Fruit fly (Drosophila melanogaster) whole organism, embryonic: ENCODE data around the gene CG17598.

Experiments used
- Bgb ChIP-seq: fragments of 200-800 bp; sonication (Bioruptor generic); IDR thresholded peaks from 2 replicates; pipeline ENCODE4 v1.3.6; 2022; ENCODE audit warnings: missing biosample characterization, missing genetic modification characterization; ENCODE audit not compliant: partially characterized antibody
- CG10147 ChIP-seq: fragments of 200-800 bp; sonication (Bioruptor generic); optimal IDR thresholded peaks from 2 replicates; lab custom pipeline; 2019; ENCODE audit warnings: missing biosample characterization, mild to moderate bottlenecking, missing genetic modification characterization, moderate library complexity
- CG11085 ChIP-seq: fragments of 200-800 bp; sonication (Bioruptor generic); IDR thresholded peaks from 2 replicates; pipeline ENCODE4 v1.3.6; 2022; ENCODE audit warnings: missing biosample characterization, missing genetic modification characterization
- CG11456 ChIP-seq: fragments of 200-800 bp; sonication (Bioruptor generic); IDR thresholded peaks from 3 replicates; pipeline ENCODE4 v1.3.6; 2022; ENCODE audit warnings: missing biosample characterization, missing genetic modification characterization
- CG12155 ChIP-seq: fragments of 200-800 bp; sonication (Bioruptor generic); optimal IDR thresholded peaks from 3 replicates; lab custom pipeline; 2016; ENCODE audit warnings: missing biosample characterization, missing genetic modification characterization
- CG12659 ChIP-seq: fragments of 200-800 bp; sonication (Bioruptor generic); optimal IDR thresholded peaks from 3 replicates; lab custom pipeline; 2017; ENCODE audit warnings: mild to moderate bottlenecking, missing biosample characterization, missing genetic modification reagents, missing genetic modification characterization
- CG13624 ChIP-seq: fragments of 200-800 bp; sonication (Bioruptor generic); optimal IDR thresholded peaks from 2 replicates; lab custom pipeline; 2016; ENCODE audit warnings: missing biosample characterization, missing genetic modification characterization
- CG14441 ChIP-seq: fragments of 200-800 bp; sonication (Bioruptor generic); IDR thresholded peaks from 2 replicates; pipeline ENCODE4 v1.3.6; 2022; ENCODE audit warnings: missing biosample characterization, missing genetic modification characterization
- CG15269 ChIP-seq: fragments of 200-800 bp; sonication (Bioruptor generic); optimal IDR thresholded peaks from 2 replicates; lab custom pipeline; 2018; ENCODE audit warnings: missing biosample characterization, mild to moderate bottlenecking, missing genetic modification characterization, moderate library complexity
- CG16815 ChIP-seq: fragments of 200-800 bp; sonication (Bioruptor generic); optimal IDR thresholded peaks from 3 replicates; lab custom pipeline; 2017; ENCODE audit warnings: missing biosample characterization, mild to moderate bottlenecking, missing genetic modification characterization
- CG1832 ChIP-seq: fragments of 200-800 bp; sonication (Bioruptor generic); optimal IDR thresholded peaks from 2 replicates; lab custom pipeline; 2017; ENCODE audit warnings: missing biosample characterization, mild to moderate bottlenecking, missing genetic modification characterization, inconsistent platforms
- CG18476 ChIP-seq: fragments of 200-800 bp; sonication (Bioruptor generic); optimal IDR thresholded peaks from 2 replicates; lab custom pipeline; 2016; ENCODE audit warnings: missing biosample characterization, mild to moderate bottlenecking, missing genetic modification characterization
- CG18619 ChIP-seq: fragments of 200-800 bp; sonication (Bioruptor generic); optimal IDR thresholded peaks from 3 replicates; lab custom pipeline; 2017; ENCODE audit warnings: missing biosample characterization, mild to moderate bottlenecking, missing genetic modification characterization
- CG18764 ChIP-seq: fragments of 200-800 bp; sonication (Bioruptor generic); optimal IDR thresholded peaks from 3 replicates; lab custom pipeline; 2016; ENCODE audit warnings: missing biosample characterization, missing genetic modification characterization
- CG4617 ChIP-seq: fragments of 200-800 bp; sonication (Bioruptor generic); optimal IDR thresholded peaks from 3 replicates; lab custom pipeline; 2016; ENCODE audit warnings: missing biosample characterization, missing genetic modification characterization, borderline replicate concordance
- CG6689 ChIP-seq: fragments of 200-800 bp; sonication (Bioruptor generic); IDR thresholded peaks from 2 replicates; pipeline ENCODE4 v1.3.6; 2022; ENCODE audit warnings: missing biosample characterization, missing genetic modification characterization
- CG8281 ChIP-seq: fragments of 200-800 bp; sonication (Bioruptor generic); optimal IDR thresholded peaks from 2 replicates; lab custom pipeline; 2018; ENCODE audit warnings: missing biosample characterization, mild to moderate bottlenecking, missing genetic modification characterization, moderate library complexity
- CG8924 ChIP-seq: fragments of 200-800 bp; optimal IDR thresholded peaks from 3 replicates; lab custom pipeline; 2019; ENCODE audit warnings: missing biosample characterization, mild to moderate bottlenecking, missing genetic modification characterization, moderate library complexity
- CG8944 ChIP-seq: fragments of 200-800 bp; sonication (Bioruptor generic); optimal IDR thresholded peaks from 3 replicates; lab custom pipeline; 2016; ENCODE audit warnings: missing biosample characterization, missing genetic modification characterization
- CG9932 ChIP-seq: fragments of 200-800 bp; sonication (Bioruptor generic); IDR thresholded peaks from 2 replicates; pipeline ENCODE4 v1.3.6; 2022; ENCODE audit warnings: missing biosample characterization, missing genetic modification characterization
- Dll ChIP-seq: fragments of 200-800 bp; sonication (Bioruptor generic); IDR thresholded peaks from 4 replicates; pipeline ENCODE4 v1.3.6; 2022; ENCODE audit warnings: missing biosample characterization, missing genetic modification characterization; ENCODE audit not compliant: partially characterized antibody
- E2f1 ChIP-seq: fragments of 200-800 bp; sonication (Bioruptor generic); IDR thresholded peaks from 2 replicates; pipeline ENCODE4 v1.3.6; 2022; ENCODE audit warnings: missing biosample characterization, missing genetic modification characterization
- Fer3 ChIP-seq: fragments of 200-800 bp; sonication (Bioruptor generic); optimal IDR thresholded peaks from 2 replicates; lab custom pipeline; 2018; ENCODE audit warnings: missing biosample characterization, mild to moderate bottlenecking, missing genetic modification characterization, moderate library complexity
- NC2α ChIP-seq: fragments of 200-800 bp; sonication (Bioruptor generic); optimal IDR thresholded peaks from 2 replicates; lab custom pipeline; 2016; ENCODE audit warnings: missing biosample characterization, missing genetic modification characterization
- Neu2 ChIP-seq: fragments of 200-800 bp; sonication (Bioruptor generic); optimal IDR thresholded peaks from 3 replicates; lab custom pipeline; 2016; ENCODE audit warnings: missing biosample characterization, missing genetic modification characterization, borderline replicate concordance
- Nf-YC ChIP-seq: fragments of 200-800 bp; optimal IDR thresholded peaks from 3 replicates; lab custom pipeline; 2019; ENCODE audit warnings: missing biosample characterization, mild to moderate bottlenecking, missing genetic modification characterization, moderate library complexity
- Rfx ChIP-seq: fragments of 200-800 bp; sonication (Bioruptor generic); IDR thresholded peaks from 2 replicates; pipeline ENCODE4 v1.3.6; 2022; ENCODE audit warnings: missing biosample characterization, missing genetic modification characterization
- TFAM ChIP-seq: fragments of 200-800 bp; sonication (Bioruptor generic); optimal IDR thresholded peaks from 2 replicates; lab custom pipeline; 2017; ENCODE audit warnings: missing biosample characterization, missing genetic modification characterization, inconsistent platforms
- Usf ChIP-seq: fragments of 200-800 bp; sonication (Bioruptor generic); optimal IDR thresholded peaks from 2 replicates; lab custom pipeline; 2017; ENCODE audit warnings: missing genotype, missing biosample characterization, missing genetic modification characterization
- Xbp1 ChIP-seq: fragments of 200-800 bp; sonication (Bioruptor generic); optimal IDR thresholded peaks from 3 replicates; lab custom pipeline; 2016; ENCODE audit warnings: missing biosample characterization, mild to moderate bottlenecking, missing genetic modification characterization
- ase ChIP-seq: fragments of 200-800 bp; sonication (Bioruptor generic); IDR thresholded peaks from 3 replicates; pipeline ENCODE4 v1.3.6; 2022; ENCODE audit warnings: missing biosample characterization, missing genetic modification characterization
- ci ChIP-seq: fragments of 200-800 bp; sonication (Bioruptor generic); IDR thresholded peaks from 3 replicates; pipeline ENCODE4 v1.3.6; 2022; ENCODE audit warnings: missing biosample characterization, missing genetic modification characterization
- dmrt99B ChIP-seq: fragments of 200-800 bp; sonication (Bioruptor generic); optimal IDR thresholded peaks from 2 replicates; lab custom pipeline; 2018; ENCODE audit warnings: missing biosample characterization, mild to moderate bottlenecking, missing genetic modification characterization, moderate library complexity
- exex ChIP-seq: fragments of 200-800 bp; sonication (Bioruptor generic); optimal IDR thresholded peaks from 4 replicates; lab custom pipeline; 2018; ENCODE audit warnings: missing biosample characterization, mild to moderate bottlenecking, missing genetic modification characterization, moderate library complexity
- fd102C ChIP-seq: fragments of 200-800 bp; sonication (Bioruptor generic); optimal IDR thresholded peaks from 2 replicates; lab custom pipeline; 2018; ENCODE audit warnings: missing biosample characterization, mild to moderate bottlenecking, missing genetic modification characterization, moderate library complexity
- kay ChIP-seq: fragments of 200-800 bp; sonication (Bioruptor generic); optimal IDR thresholded peaks from 2 replicates; lab custom pipeline; 2016; ENCODE audit warnings: missing biosample characterization, missing genetic modification characterization
- nom ChIP-seq: fragments of 200-800 bp; sonication (Bioruptor generic); optimal IDR thresholded peaks from 2 replicates; lab custom pipeline; 2017; ENCODE audit warnings: missing biosample characterization, missing genetic modification characterization, mild to moderate bottlenecking, moderate library complexity, missing genetic modification reagents
- pho ChIP-seq: fragments of 200-800 bp; sonication (Bioruptor generic); optimal IDR thresholded peaks from 2 replicates; lab custom pipeline; 2016; ENCODE audit warnings: missing biosample characterization, missing genetic modification characterization
- phol ChIP-seq: fragments of 200-800 bp; sonication (Bioruptor generic); optimal IDR thresholded peaks from 3 replicates; lab custom pipeline; 2018; ENCODE audit warnings: missing biosample characterization, mild to moderate bottlenecking, missing genetic modification characterization, moderate library complexity
- row ChIP-seq: fragments of 200-800 bp; sonication (Bioruptor generic); IDR thresholded peaks from 3 replicates; pipeline ENCODE4 v1.3.6; 2022; ENCODE audit warnings: missing biosample characterization, missing genetic modification characterization
- sd ChIP-seq: fragments of 200-800 bp; sonication (Bioruptor generic); optimal IDR thresholded peaks from 3 replicates; lab custom pipeline; 2018; ENCODE audit warnings: missing biosample characterization, mild to moderate bottlenecking, missing genetic modification characterization, moderate library complexity
- slbo ChIP-seq: fragments of 200-800 bp; sonication (Bioruptor generic); IDR thresholded peaks from 2 replicates; pipeline ENCODE4 v1.3.6; 2022; ENCODE audit warnings: missing biosample characterization, missing genetic modification characterization
- sqz ChIP-seq: fragments of 200-800 bp; sonication (Bioruptor generic); optimal IDR thresholded peaks from 3 replicates; lab custom pipeline; 2018; ENCODE audit warnings: missing biosample characterization, mild to moderate bottlenecking, missing genetic modification characterization
- tap ChIP-seq: fragments of 200-800 bp; optimal IDR thresholded peaks from 3 replicates; lab custom pipeline; 2019; ENCODE audit warnings: missing biosample characterization, mild to moderate bottlenecking, missing genetic modification characterization, moderate library complexity
- tin ChIP-seq: fragments of 200-800 bp; sonication (Bioruptor generic); optimal IDR thresholded peaks from 3 replicates; lab custom pipeline; 2016; ENCODE audit warnings: missing biosample characterization, missing genetic modification characterization
- unc-4 ChIP-seq: fragments of 200-800 bp; sonication (Bioruptor generic); IDR thresholded peaks from 2 replicates; pipeline ENCODE4 v1.3.6; 2022; ENCODE audit warnings: missing biosample characterization, missing genetic modification characterization; ENCODE audit not compliant: partially characterized antibody
- usp ChIP-seq: fragments of >200 bp; optimal IDR thresholded peaks from 2 replicates; lab custom pipeline; 2017; ENCODE audit warnings: missing biosample characterization, missing genetic modification characterization
- vfl ChIP-seq: fragments of 200-800 bp; sonication (Bioruptor generic); optimal IDR thresholded peaks from 2 replicates; lab custom pipeline; 2016; ENCODE audit warnings: missing biosample characterization, missing genetic modification characterization
- zfh2 ChIP-seq: fragments of 200-800 bp; sonication (Bioruptor generic); optimal IDR thresholded peaks from 2 replicates; lab custom pipeline; 2016; ENCODE audit warnings: missing biosample characterization, missing genetic modification characterization

Gene CG17598

DNA sequence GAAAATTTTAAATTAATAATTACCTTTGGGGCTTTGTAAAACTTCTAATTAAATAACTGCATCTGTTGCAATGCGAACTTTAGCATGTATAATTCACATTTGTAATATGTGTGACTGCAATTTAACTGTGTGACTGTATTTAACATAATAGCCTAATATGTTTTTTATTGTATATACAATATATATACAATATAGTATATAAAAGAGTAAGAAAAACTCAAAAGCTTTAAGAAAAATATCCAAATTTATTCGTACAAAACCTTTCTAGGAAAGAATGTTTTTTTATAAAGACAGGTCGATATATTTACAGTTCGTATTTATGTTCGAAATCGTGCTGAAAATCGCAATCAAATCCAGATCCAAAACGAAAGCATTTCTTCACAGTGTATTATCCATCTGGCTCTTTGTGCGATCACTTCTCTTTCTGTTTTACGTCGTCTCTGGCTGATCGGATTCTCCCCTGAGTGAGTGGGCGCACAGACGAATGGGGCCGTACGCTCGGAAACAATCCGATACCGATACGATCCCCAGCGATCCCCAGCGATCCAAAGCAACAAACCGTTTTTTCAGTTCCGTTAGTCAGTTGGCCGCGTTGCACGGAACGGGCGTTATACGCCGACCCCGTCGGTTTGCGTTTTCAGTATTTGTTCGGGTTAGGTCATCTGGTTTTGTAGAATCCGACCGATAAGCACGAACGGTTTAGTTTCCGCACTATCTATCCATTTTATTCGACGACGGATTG lies 49.0 kb downstream of the CG17598 start:
- TF ChIP-seq CG18476 (GFP tag; lab: Kevin White, UChicago): no peak
- peak; percentile 51 for TF ChIP-seq slbo
- TF ChIP-seq CG6689 (GFP tag; lab: Robert Waterston, UW): peak; percentile 33; the same call in 1 of the 2 replicates
- TF ChIP-seq CG18764 (GFP tag; lab: Kevin White, UChicago): peak; percentile 11
- peak; percentile 62 for TF ChIP-seq Usf
- no peak for TF ChIP-seq exex (tag; lab: Kevin White, UChicago)
- no peak for TF ChIP-seq CG8944 (GFP tag; lab: Kevin White, UChicago)
- peak; percentile 66 for TF ChIP-seq dmrt99B (tag; lab: Kevin White, UChicago)
- TF ChIP-seq TFAM (GFP tag; lab: Kevin White, UChicago): no peak
- peak; percentile 79 for TF ChIP-seq CG12659 (GFP tag; lab: Kevin White, UChicago)
- TF ChIP-seq CG8924 (tag; lab: Kevin White, UChicago): peak; percentile 77
- no peak for TF ChIP-seq NC2α
- no peak for TF ChIP-seq CG1832 (GFP tag; lab: Kevin White, UChicago)
- peak; percentile 83 for TF ChIP-seq CG18619 (GFP tag; lab: Kevin White, UChicago)
- no peak for TF ChIP-seq CG11456 (GFP tag; lab: Robert Waterston, UW)
- TF ChIP-seq nom (GFP tag; lab: Kevin White, UChicago): no peak
- TF ChIP-seq usp (GFP tag; lab: Kevin White, UChicago): no peak
- TF ChIP-seq Rfx (GFP tag; lab: Robert Waterston, UW): peak; percentile 43
- peak; percentile 41 for TF ChIP-seq CG12155 (GFP tag; lab: Kevin White, UChicago)
- peak; percentile 75 for TF ChIP-seq phol (tag; lab: Kevin White, UChicago)
- TF ChIP-seq Neu2 (GFP tag; lab: Kevin White, UChicago): no peak
- TF ChIP-seq Xbp1 (GFP tag; lab: Kevin White, UChicago): peak; percentile 55
- no peak for TF ChIP-seq CG11085
- TF ChIP-seq kay (GFP tag; lab: Kevin White, UChicago): peak; percentile 13
- no peak for TF ChIP-seq CG13624
- TF ChIP-seq zfh2 (GFP tag; lab: Kevin White, UChicago): peak; percentile 28
- peak; percentile 73 for TF ChIP-seq row
- TF ChIP-seq Bgb (GFP tag; lab: Robert Waterston, UW): peak; percentile 23; the same call in 1 of the 2 replicates
- peak; percentile 22 for TF ChIP-seq tap
- TF ChIP-seq CG9932 (GFP tag; lab: Robert Waterston, UW): peak; percentile 54; the same call in 1 of the 2 replicates
- TF ChIP-seq CG8281 (tag; lab: Kevin White, UChicago): peak; percentile 21
- TF ChIP-seq CG10147 (GFP tag; lab: Kevin White, UChicago): peak; percentile 64
- TF ChIP-seq CG14441 (GFP tag; lab: Robert Waterston, UW): peak; percentile 49
- TF ChIP-seq CG4617 (GFP tag; lab: Kevin White, UChicago): no peak
- TF ChIP-seq sqz (GFP tag; lab: Kevin White, UChicago): no peak
- TF ChIP-seq vfl: no peak
- no peak for TF ChIP-seq sd
- no peak for TF ChIP-seq E2f1 (GFP tag; lab: Robert Waterston, UW)
- TF ChIP-seq Fer3: peak; percentile 38
- no peak for TF ChIP-seq unc-4 (GFP tag; lab: Robert Waterston, UW)
- TF ChIP-seq tin (GFP tag; lab: Kevin White, UChicago): peak; percentile 48
- peak; percentile 49; the same call in 2 of the 3 replicates for TF ChIP-seq ci (GFP tag; lab: Robert Waterston, UW)
- peak; percentile 70 for TF ChIP-seq CG15269 (tag; lab: Kevin White, UChicago)
- no peak for TF ChIP-seq fd102C
- 0 out of 3 replicates have a peak, but pooled peaks have one; percentile 36 for TF ChIP-seq ase (GFP tag; lab: Robert Waterston, UW)
- TF ChIP-seq pho (GFP tag; lab: Kevin White, UChicago): peak; percentile 19
- no peak for TF ChIP-seq Nf-YC (tag; lab: Kevin White, UChicago)
- no peak for TF ChIP-seq Dll
- peak; percentile 41 for TF ChIP-seq CG16815 (GFP tag; lab: Kevin White, UChicago)
